Worm (Caenorhabditis elegans) whole organism, L4 larva: Measurements from ENCODE around the gene exos-4.1.

Experiments used
- F10B5.3 ChIP-seq: sonication (generic microtip); optimal IDR thresholded peaks from 2 replicates; lab custom pipeline; 2016; ENCODE audit warnings: mild to moderate bottlenecking, missing genetic modification characterization, missing compliant biosample characterization
- aly-2 ChIP-seq: sonication (generic microtip); optimal IDR thresholded peaks from 2 replicates; lab custom pipeline; 2018; ENCODE audit warnings: missing biosample characterization, missing genetic modification characterization
- ceh-32 ChIP-seq: sonication (generic microtip); optimal IDR thresholded peaks from 2 replicates; lab custom pipeline; 2016; ENCODE audit warnings: mild to moderate bottlenecking, missing genetic modification characterization, missing compliant biosample characterization; ENCODE audit not compliant: poor library complexity
- dve-1 ChIP-seq: sonication (generic microtip); optimal IDR thresholded peaks from 2 replicates; lab custom pipeline; 2017; ENCODE audit warnings: antibody characterized with exemption, mild to moderate bottlenecking, missing genetic modification characterization, missing compliant biosample characterization; ENCODE audit not compliant: insufficient read depth
- egl-27 ChIP-seq: sonication (generic microtip); optimal IDR thresholded peaks from 3 replicates; lab custom pipeline; 2017; ENCODE audit warnings: missing biosample characterization, missing genetic modification reagents, missing genetic modification characterization
- fkh-10 ChIP-seq: fragments of 150-350 bp; optimal IDR thresholded peaks from 2 replicates; lab custom pipeline; 2014; ENCODE audit warnings: missing biosample characterization, missing genetic modification reagents, missing genetic modification characterization
- lim-7 ChIP-seq: fragments of 200-800 bp; sonication (Bioruptor generic); IDR thresholded peaks from 2 replicates; pipeline ENCODE4 v1.3.6; 2022; ENCODE audit warnings: missing genetic modification characterization, missing compliant biosample characterization
- nhr-237 ChIP-seq: sonication (generic microtip); optimal IDR thresholded peaks from 2 replicates; lab custom pipeline; 2017; ENCODE audit warnings: missing biosample characterization, missing genetic modification characterization
- nhr-25 ChIP-seq: sonication (generic microtip); optimal IDR thresholded peaks from 2 replicates; lab custom pipeline; 2017; ENCODE audit warnings: missing genetic modification characterization, mild to moderate bottlenecking, missing compliant biosample characterization, antibody characterized with exemption, moderate library complexity, borderline replicate concordance; ENCODE audit not compliant: insufficient read depth
- nhr-76 ChIP-seq: fragments of 150-350 bp; optimal IDR thresholded peaks from 2 replicates; lab custom pipeline; 2014; ENCODE audit warnings: missing biosample characterization, missing genetic modification characterization
- pqm-1 ChIP-seq: sonication (generic microtip); optimal IDR thresholded peaks from 2 replicates; lab custom pipeline; 2017; ENCODE audit warnings: missing biosample characterization, missing genetic modification characterization
- unc-39 ChIP-seq: sonication (generic microtip); optimal IDR thresholded peaks from 2 replicates; lab custom pipeline; 2017; ENCODE audit warnings: missing biosample characterization, missing genetic modification characterization
- zag-1 ChIP-seq: fragments of 150-350 bp; optimal IDR thresholded peaks from 2 replicates; lab custom pipeline; 2014; ENCODE audit warnings: missing biosample characterization, missing genetic modification characterization

ce11 chrIV:13051073-13051472 is 47.7 kb upstream of the exos-4.1 start, which contains the start of gene scl-11:
- no peak for TF ChIP-seq egl-27
- TF ChIP-seq lim-7 (GFP tag; lab: Robert Waterston, UW), result no peak
- no peak for TF ChIP-seq F10B5.3 (tag; lab: Kevin White, UChicago)
- no peak for TF ChIP-seq nhr-237 (tag; lab: Kevin White, UChicago)
- TF ChIP-seq unc-39 (tag; lab: Kevin White, UChicago), result no peak
- TF ChIP-seq pqm-1 (tag; lab: Kevin White, UChicago), result no peak
- no peak for TF ChIP-seq ceh-32 (tag; lab: Kevin White, UChicago)
- TF ChIP-seq dve-1, result no peak
- no peak for TF ChIP-seq nhr-76 (tag; lab: Kevin White, UChicago)
- no peak for TF ChIP-seq nhr-25
- no peak for TF ChIP-seq fkh-10 (GFP tag; lab: Kevin White, UChicago)
- no peak for TF ChIP-seq aly-2
- TF ChIP-seq zag-1, result no peak
